Worm (Caenorhabditis elegans) whole organism, L1 larva: ENCODE measurements around the gene B0454.8.
A peak's percentile ranks its signal among the peaks of the same experiment; 100 is the strongest.

Experiments used
- C16A3.4 ChIP-seq: fragments of 150-350 bp; optimal IDR thresholded peaks from 2 replicates; lab custom pipeline; 2014; ENCODE audit warnings: missing biosample characterization, missing genetic modification characterization
- F16B12.6 ChIP-seq: fragments of 150-350 bp; optimal IDR thresholded peaks from 2 replicates; lab custom pipeline; 2014; ENCODE audit warnings: missing biosample characterization, missing genetic modification characterization
- Y116A8C.19 ChIP-seq: sonication (generic microtip); optimal IDR thresholded peaks from 2 replicates; lab custom pipeline; 2016; ENCODE audit warnings: missing compliant biosample characterization, missing genetic modification characterization, borderline replicate concordance
- alr-1 ChIP-seq: fragments of 200-800 bp; sonication (Bioruptor generic); optimal IDR thresholded peaks from 2 replicates; lab custom pipeline; 2018; ENCODE audit warnings: borderline replicate concordance, mild to moderate bottlenecking, missing genetic modification characterization, missing compliant biosample characterization
- ceh-8 ChIP-seq: fragments of 200-800 bp; sonication (Bioruptor generic); optimal IDR thresholded peaks from 2 replicates; lab custom pipeline; 2018; ENCODE audit warnings: mild to moderate bottlenecking, missing genetic modification characterization, moderate library complexity, missing compliant biosample characterization
- ceh-82 ChIP-seq, 3 experiments: fragments of 150-350 bp in 1 of 3; sonication (generic microtip) in 2 of 3; optimal IDR thresholded peaks; 2 replicates each; lab custom pipeline; 2014 to 2017; ENCODE audit warnings: missing biosample characterization in 3 of 3, missing genetic modification characterization in 3 of 3
- ces-1 ChIP-seq: fragments of 150-350 bp; optimal IDR thresholded peaks from 2 replicates; lab custom pipeline; 2014; ENCODE audit warnings: missing biosample characterization, missing genetic modification reagents, missing genetic modification characterization
- dsc-1 ChIP-seq: sonication (generic microtip); optimal IDR thresholded peaks from 2 replicates; lab custom pipeline; 2016; ENCODE audit warnings: mild to moderate bottlenecking, missing genetic modification characterization, missing compliant biosample characterization
- egl-27 ChIP-seq, 2 experiments: fragments of 150-350 bp in 1 of 2; sonication (generic microtip); optimal IDR thresholded peaks; 3 replicates each; lab custom pipeline; 2017 to 2018; ENCODE audit warnings: missing biosample characterization in 2 of 2, missing genetic modification characterization in 2 of 2, missing genetic modification reagents in 2 of 2
- elt-2 ChIP-seq: sonication (generic microtip); optimal IDR thresholded peaks from 2 replicates; lab custom pipeline; 2016; ENCODE audit warnings: missing genetic modification characterization, mild to moderate bottlenecking, inconsistent platforms, missing compliant biosample characterization, missing genetic modification reagents
- elt-3 ChIP-seq, 6 experiments: fragments of 150-350 bp in 1 of 6; sonication (generic microtip); optimal IDR thresholded peaks; 2 replicates each; lab custom pipeline; 2017 to 2018; ENCODE audit warnings: missing biosample characterization in 6 of 6, missing genetic modification characterization in 6 of 6, inconsistent platforms in 1 of 6
- fkh-8 ChIP-seq: sonication (generic microtip); optimal IDR thresholded peaks from 2 replicates; lab custom pipeline; 2016; ENCODE audit warnings: mild to moderate bottlenecking, missing genetic modification characterization, missing compliant biosample characterization
- fos-1 ChIP-seq: fragments of 150-350 bp; optimal IDR thresholded peaks from 2 replicates; lab custom pipeline; 2014; ENCODE audit warnings: missing biosample characterization, missing genetic modification characterization
- grh-1 ChIP-seq: fragments of 200-800 bp; sonication (Bioruptor generic); IDR thresholded peaks from 2 replicates; pipeline ENCODE4 v1.3.6; 2022; ENCODE audit warnings: missing genetic modification reagents, missing genetic modification characterization, missing compliant biosample characterization
- hlh-17 ChIP-seq: fragments of 200-800 bp; sonication (Bioruptor generic); optimal IDR thresholded peaks from 2 replicates; lab custom pipeline; 2018; ENCODE audit warnings: missing genetic modification characterization, mild to moderate bottlenecking, missing compliant biosample characterization, moderate library complexity, borderline replicate concordance
- irx-1 ChIP-seq: sonication (generic microtip); optimal IDR thresholded peaks from 2 replicates; lab custom pipeline; 2016; ENCODE audit warnings: missing genetic modification characterization, missing compliant biosample characterization
- lin-13 ChIP-seq: fragments of 150-350 bp; optimal IDR thresholded peaks from 2 replicates; lab custom pipeline; 2014; ENCODE audit warnings: missing biosample characterization, missing genetic modification reagents, missing genetic modification characterization
- lin-15B ChIP-seq: fragments of 150-350 bp; sonication (generic microtip); optimal IDR thresholded peaks from 3 replicates; lab custom pipeline; 2014; ENCODE audit warnings: missing biosample characterization, missing genetic modification characterization
- mdl-1 ChIP-seq, 2 experiments: fragments of 150-350 bp; optimal IDR thresholded peaks; 2 replicates each; lab custom pipeline; 2014 to 2017; ENCODE audit warnings: missing biosample characterization in 2 of 2, missing genetic modification characterization in 2 of 2, inconsistent platforms in 1 of 2
- nhr-11 ChIP-seq: fragments of 150-350 bp; optimal IDR thresholded peaks from 2 replicates; lab custom pipeline; 2014; ENCODE audit warnings: missing biosample characterization, missing genetic modification characterization
- nhr-47 ChIP-seq: sonication (generic microtip); optimal IDR thresholded peaks from 2 replicates; lab custom pipeline; 2016; ENCODE audit warnings: mild to moderate bottlenecking, missing genetic modification characterization, moderate library complexity, missing compliant biosample characterization
- nhr-71 ChIP-seq: sonication (generic microtip); optimal IDR thresholded peaks from 2 replicates; lab custom pipeline; 2016; ENCODE audit warnings: mild to moderate bottlenecking, missing genetic modification characterization, moderate library complexity, missing compliant biosample characterization
- nhr-84 ChIP-seq: sonication (generic microtip); optimal IDR thresholded peaks from 2 replicates; lab custom pipeline; 2017; ENCODE audit warnings: missing biosample characterization, missing genetic modification characterization
- pax-3 ChIP-seq: fragments of 200-800 bp; sonication (Bioruptor generic); optimal IDR thresholded peaks from 2 replicates; lab custom pipeline; 2018; ENCODE audit warnings: mild to moderate bottlenecking, missing genetic modification characterization, moderate library complexity, missing compliant biosample characterization
- skn-1 ChIP-seq: fragments of 150-350 bp; optimal IDR thresholded peaks from 2 replicates; lab custom pipeline; 2014; ENCODE audit warnings: missing biosample characterization, missing genetic modification characterization
- snu-23 ChIP-seq: sonication (generic microtip); optimal IDR thresholded peaks from 2 replicates; lab custom pipeline; 2016; ENCODE audit warnings: missing genetic modification characterization, missing compliant biosample characterization
- sox-4 ChIP-seq: sonication (generic microtip); optimal IDR thresholded peaks from 2 replicates; lab custom pipeline; 2016; ENCODE audit warnings: missing genetic modification characterization, missing compliant biosample characterization
- sptf-1 ChIP-seq: fragments of 150-350 bp; optimal IDR thresholded peaks from 2 replicates; lab custom pipeline; 2014; ENCODE audit warnings: missing biosample characterization, missing genetic modification characterization
- tlp-1 ChIP-seq: fragments of 150-350 bp; optimal IDR thresholded peaks from 2 replicates; lab custom pipeline; 2014; ENCODE audit warnings: missing biosample characterization, missing genetic modification characterization
- unc-130 ChIP-seq: fragments of 150-350 bp; optimal IDR thresholded peaks from 2 replicates; lab custom pipeline; 2017; ENCODE audit warnings: missing biosample characterization, missing genetic modification characterization, inconsistent platforms
- xbp-1 ChIP-seq: sonication (generic microtip); optimal IDR thresholded peaks from 2 replicates; lab custom pipeline; 2016; ENCODE audit warnings: missing genetic modification characterization, missing compliant biosample characterization
- zag-1 ChIP-seq: fragments of 150-350 bp; optimal IDR thresholded peaks from 2 replicates; lab custom pipeline; 2014; ENCODE audit warnings: missing biosample characterization, missing genetic modification characterization
- zip-4 ChIP-seq: fragments of 200-800 bp; sonication (Bioruptor generic); optimal IDR thresholded peaks from 2 replicates; lab custom pipeline; 2018; ENCODE audit warnings: mild to moderate bottlenecking, missing genetic modification characterization, moderate library complexity, missing compliant biosample characterization
- ztf-4 ChIP-seq: fragments of 150-350 bp; optimal IDR thresholded peaks from 2 replicates; lab custom pipeline; 2014; ENCODE audit warnings: missing biosample characterization, missing genetic modification characterization

Gene B0454.8

ce11 chrII:3023381-3023935 is 19.8 kb downstream of the B0454.8 start, which contains the start of gene clec-2:
Gene clec-2, minus strand, starts transcription at chrII:3023431.
- TF ChIP-seq fkh-8 (tag; lab: Kevin White, UChicago) (no peak), ces-1 (no peak), lin-13 (GFP tag; lab: Kevin White, UChicago) (no peak), xbp-1 (no peak), egl-27 (tag; optimal IDR thresholded peaks at IDR 0.05; lab: Kevin White, UChicago) (no peak), hlh-17 (GFP tag; lab: Kevin White, UChicago) (no peak), nhr-11 (tag; lab: Kevin White, UChicago) (no peak), zag-1 (no peak), grh-1 (GFP tag; lab: Robert Waterston, UW) (no peak), alr-1 (tag; lab: Kevin White, UChicago) (no peak), ztf-4 (tag; lab: Kevin White, UChicago) (no peak)

- TF ChIP-seq dsc-1 = no peak
- no peak for TF ChIP-seq irx-1 (tag; lab: Kevin White, UChicago)
- TF ChIP-seq fkh-8 (tag; lab: Kevin White, UChicago) = no peak
- TF ChIP-seq nhr-47 (tag; lab: Kevin White, UChicago) = no peak
Measured at ce11 chrII:3020899-3021298, 22.4 kb downstream of the B0454.8 start.

ce11 chrII:3019807-3020206 is 23.5 kb downstream of the B0454.8 start, which contains the start of gene clec-3:
Gene clec-3, minus strand, starts transcription at chrII:3019907.
- TF ChIP-seq grh-1 (GFP tag; lab: Robert Waterston, UW) (no peak), egl-27 (tag; optimal IDR thresholded peaks at IDR 0.05; lab: Kevin White, UChicago) (no peak), sox-4 (tag; lab: Kevin White, UChicago) (no peak), nhr-84 (tag; lab: Kevin White, UChicago) (no peak), fos-1 (no peak)

- TF ChIP-seq tlp-1 (tag; lab: Kevin White, UChicago) (peak; percentile 40), dsc-1 (no peak), elt-2 (peak; percentile 78), fos-1 (no peak), sptf-1 (tag; lab: Kevin White, UChicago) (no peak)
- TF ChIP-seq, all 84 proteins: peak for 2
Measured at ce11 chrII:3014196-3014849, 28.9 kb downstream of the B0454.8 start, which contains the start of gene C41H7.2. Gene C41H7.2, plus strand, starts transcription at chrII:3014817.

ce11 chrII:3012133-3012532 is 31.1 kb downstream of the B0454.8 start, which contains the start of gene C41H7.9:
Gene C41H7.9, minus strand, starts transcription at chrII:3012233.
- TF ChIP-seq F16B12.6 = no peak
- TF ChIP-seq skn-1 = no peak
- no peak for TF ChIP-seq Y116A8C.19
- TF ChIP-seq unc-130 (tag; lab: Kevin White, UChicago) = no peak

- TF ChIP-seq C16A3.4 (tag; lab: Kevin White, UChicago) (no peak), nhr-11 (tag; lab: Kevin White, UChicago) (no peak), snu-23 (GFP tag; lab: Kevin White, UChicago) (no peak), lin-13 (GFP tag; lab: Kevin White, UChicago) (no peak), zip-4 (GFP tag; lab: Kevin White, UChicago) (no peak), mdl-1 (tag; optimal IDR thresholded peaks at IDR 0.05; lab: Kevin White, UChicago) (no peak), elt-3 (tag; optimal IDR thresholded peaks at IDR 0.05; lab: Kevin White, UChicago) (no peak), grh-1 (GFP tag; lab: Robert Waterston, UW) (no peak), nhr-71 (no peak), ceh-82 (tag; optimal IDR thresholded peaks at IDR 0.05; lab: Kevin White, UChicago) (no peak), lin-15B (tag; lab: Kevin White, UChicago) (no peak), pax-3 (tag; lab: Kevin White, UChicago) (no peak), ceh-8 (no peak)
Measured at ce11 chrII:3008400-3008799, 34.9 kb downstream of the B0454.8 start, which contains the start of gene sdz-5. Gene sdz-5, plus strand, starts transcription at chrII:3008700.
